Worm (Caenorhabditis elegans) whole organism, L3 larva: Measurements from ENCODE around the gene F22B7.9.

Experiments used
- ama-1 ChIP-seq: fragments of 150-350 bp; optimal IDR thresholded peaks from 2 replicates; lab custom pipeline; 2018
- ceh-9 ChIP-seq: sonication (generic microtip); optimal IDR thresholded peaks from 2 replicates; lab custom pipeline; 2018; ENCODE audit warnings: missing biosample characterization, missing genetic modification characterization
- egl-27 ChIP-seq: sonication (generic microtip); optimal IDR thresholded peaks from 4 replicates; lab custom pipeline; 2017; ENCODE audit warnings: missing biosample characterization, missing genetic modification reagents, missing genetic modification characterization
- elt-1 ChIP-seq: fragments of 150-350 bp; optimal IDR thresholded peaks from 2 replicates; lab custom pipeline; 2014; ENCODE audit warnings: missing biosample characterization, missing genetic modification characterization
- eor-1 ChIP-seq, 2 experiments: fragments of 150-350 bp; optimal IDR thresholded peaks; 2 replicates each; lab custom pipeline; 2014 to 2018; ENCODE audit warnings: missing biosample characterization in 2 of 2, missing genetic modification characterization in 2 of 2
- fos-1 ChIP-seq: fragments of 150-350 bp; optimal IDR thresholded peaks from 2 replicates; lab custom pipeline; 2014; ENCODE audit warnings: missing biosample characterization, missing genetic modification characterization
- nhr-12 ChIP-seq: fragments of 150-350 bp; optimal IDR thresholded peaks from 2 replicates; lab custom pipeline; 2014; ENCODE audit warnings: missing biosample characterization, missing genetic modification characterization
- nhr-76 ChIP-seq: fragments of 150-350 bp; sonication (generic microtip); optimal IDR thresholded peaks from 5 replicates; lab custom pipeline; 2014; ENCODE audit warnings: missing biosample characterization, missing genetic modification characterization
- nhr-77 ChIP-seq: fragments of 150-350 bp; optimal IDR thresholded peaks from 2 replicates; lab custom pipeline; 2014; ENCODE audit warnings: missing biosample characterization, missing genetic modification characterization
- pha-4 ChIP-seq: fragments of 150-350 bp; optimal IDR thresholded peaks from 2 replicates; lab custom pipeline; 2014; ENCODE audit warnings: missing biosample characterization, missing genetic modification reagents, missing genetic modification characterization
- snpc-4 ChIP-seq: fragments of 150-350 bp; optimal IDR thresholded peaks from 2 replicates; lab custom pipeline; 2014; ENCODE audit warnings: missing biosample characterization, missing genetic modification characterization
- tbx-2 ChIP-seq: sonication (generic microtip); optimal IDR thresholded peaks from 2 replicates; lab custom pipeline; 2016; ENCODE audit warnings: mild to moderate bottlenecking, missing genetic modification characterization, missing compliant biosample characterization
- unc-62 ChIP-seq: fragments of 150-350 bp; sonication (generic microtip); optimal IDR thresholded peaks from 4 replicates; lab custom pipeline; 2014; ENCODE audit warnings: missing biosample characterization, missing genetic modification reagents, missing genetic modification characterization
- zag-1 ChIP-seq: fragments of 150-350 bp; optimal IDR thresholded peaks from 2 replicates; lab custom pipeline; 2014; ENCODE audit warnings: missing biosample characterization, missing genetic modification characterization

DNA sequence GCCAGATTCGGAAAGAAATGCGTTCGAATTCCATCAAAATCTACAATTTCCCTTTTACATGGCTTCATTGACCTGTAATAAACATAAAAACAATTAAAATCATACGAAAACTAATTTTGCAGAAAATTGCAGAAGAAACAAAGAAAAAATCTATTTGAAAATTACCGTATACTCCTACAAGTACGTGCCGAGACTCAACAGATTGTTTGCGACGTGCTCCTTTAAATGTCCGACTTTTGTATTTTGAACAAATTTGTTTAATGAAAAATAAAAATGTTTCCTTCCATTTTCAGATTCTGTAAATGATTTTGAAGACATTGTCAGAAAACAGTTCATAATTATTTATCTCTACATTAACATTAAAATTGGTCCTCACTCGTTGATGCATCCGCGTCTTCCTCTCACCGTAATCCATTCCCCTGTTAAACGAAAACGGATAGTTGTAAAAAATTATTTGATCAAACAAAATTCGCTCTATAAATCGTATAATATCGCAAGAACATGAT, 21.3 kb upstream of the F22B7.9 start, which contains the start of gene pgl-2:
- TF ChIP-seq snpc-4 (tag; lab: Kevin White, UChicago) (no peak), nhr-12 (tag; lab: Kevin White, UChicago) (no peak), ama-1 (lab: Kevin White, UChicago) (no peak), tbx-2 (tag; lab: Kevin White, UChicago) (no peak), eor-1 (tag; optimal IDR thresholded peaks at IDR 0.05; lab: Kevin White, UChicago) (no peak), elt-1 (tag; lab: Kevin White, UChicago) (no peak), fos-1 (no peak), egl-27 (tag; lab: Kevin White, UChicago) (no peak), zag-1 (tag; lab: Kevin White, UChicago) (no peak), pha-4 (tag; lab: Kevin White, UChicago) (no peak), nhr-77 (no peak), nhr-76 (tag; lab: Kevin White, UChicago) (no peak), ceh-9 (tag; lab: Kevin White, UChicago) (no peak), unc-62 (GFP tag; lab: Kevin White, UChicago) (no peak)
